Fruit fly (Drosophila melanogaster) whole organism, embryonic: Measurements from ENCODE around the gene Drs.
A peak's percentile ranks its signal among the peaks of the same experiment; 100 is the strongest.

Source experiments
- Aef1 ChIP-seq: fragments of 200-800 bp; sonication (Bioruptor generic); IDR thresholded peaks from 3 replicates; pipeline ENCODE4 v1.3.6; 2022; ENCODE audit warnings: missing biosample characterization, missing genetic modification characterization
- Blimp-1 ChIP-seq: fragments of 200-800 bp; sonication (Bioruptor generic); optimal IDR thresholded peaks from 3 replicates; lab custom pipeline; 2018; ENCODE audit warnings: missing biosample characterization, missing genetic modification characterization, mild to moderate bottlenecking, moderate library complexity, missing genetic modification reagents
- CG10321 ChIP-seq: fragments of 200-800 bp; sonication (Bioruptor generic); IDR thresholded peaks from 2 replicates; pipeline ENCODE4 v1.3.6; 2022; ENCODE audit warnings: missing biosample characterization, missing genetic modification characterization
- CG11560 ChIP-seq: fragments of 200-800 bp; sonication (Bioruptor generic); IDR thresholded peaks from 3 replicates; pipeline ENCODE4 v1.3.6; 2022; ENCODE audit warnings: missing biosample characterization, missing genetic modification characterization
- CG12219 ChIP-seq: fragments of 200-800 bp; sonication (Bioruptor generic); optimal IDR thresholded peaks from 3 replicates; lab custom pipeline; 2018; ENCODE audit warnings: missing biosample characterization, mild to moderate bottlenecking, missing genetic modification characterization
- CG12236 ChIP-seq: fragments of 200-800 bp; sonication (Bioruptor generic); optimal IDR thresholded peaks from 2 replicates; lab custom pipeline; 2016; ENCODE audit warnings: missing biosample characterization, missing genetic modification characterization
- CG12744 ChIP-seq: fragments of 200-800 bp; sonication (Bioruptor generic); optimal IDR thresholded peaks from 2 replicates; lab custom pipeline; 2016; ENCODE audit warnings: missing biosample characterization, missing genetic modification characterization
- CG14710 ChIP-seq: fragments of 200-800 bp; sonication (Bioruptor generic); optimal IDR thresholded peaks from 3 replicates; lab custom pipeline; 2019; ENCODE audit warnings: missing biosample characterization, mild to moderate bottlenecking, missing genetic modification characterization, moderate library complexity
- CG15073 ChIP-seq: fragments of 200-800 bp; sonication (Bioruptor generic); optimal IDR thresholded peaks from 2 replicates; lab custom pipeline; 2016; ENCODE audit warnings: missing biosample characterization, missing genetic modification characterization
- CG15269 ChIP-seq: fragments of 200-800 bp; sonication (Bioruptor generic); optimal IDR thresholded peaks from 2 replicates; lab custom pipeline; 2018; ENCODE audit warnings: missing biosample characterization, mild to moderate bottlenecking, missing genetic modification characterization, moderate library complexity
- CG16779 ChIP-seq: fragments of 200-800 bp; sonication (Bioruptor generic); IDR thresholded peaks from 2 replicates; pipeline ENCODE4 v1.3.6; 2022; ENCODE audit warnings: missing biosample characterization, missing genetic modification characterization
- CG18476 ChIP-seq: fragments of 200-800 bp; sonication (Bioruptor generic); optimal IDR thresholded peaks from 2 replicates; lab custom pipeline; 2016; ENCODE audit warnings: missing biosample characterization, mild to moderate bottlenecking, missing genetic modification characterization
- CG2199 ChIP-seq: fragments of 200-800 bp; sonication (Bioruptor generic); IDR thresholded peaks from 3 replicates; pipeline ENCODE4 v1.3.6; 2022; ENCODE audit warnings: missing biosample characterization, missing genetic modification characterization
- CG30403 ChIP-seq: fragments of 200-800 bp; sonication (Bioruptor generic); optimal IDR thresholded peaks from 3 replicates; lab custom pipeline; 2016; ENCODE audit warnings: missing biosample characterization, missing genetic modification characterization
- CG31441 ChIP-seq: fragments of 200-800 bp; sonication (Bioruptor generic); IDR thresholded peaks from 2 replicates; pipeline ENCODE4 v1.3.6; 2022; ENCODE audit warnings: missing biosample characterization, missing genetic modification characterization
- CG33213 ChIP-seq: fragments of 200-800 bp; sonication (Bioruptor generic); optimal IDR thresholded peaks from 3 replicates; lab custom pipeline; 2016; ENCODE audit warnings: missing biosample characterization, missing genetic modification characterization
- CG3407 ChIP-seq: fragments of 200-800 bp; sonication (Bioruptor generic); optimal IDR thresholded peaks from 2 replicates; lab custom pipeline; 2018; ENCODE audit warnings: missing biosample characterization, mild to moderate bottlenecking, missing genetic modification characterization
- CG4820 ChIP-seq: fragments of 200-800 bp; sonication (Bioruptor generic); optimal IDR thresholded peaks from 3 replicates; lab custom pipeline; 2016; ENCODE audit warnings: missing biosample characterization, missing genetic modification characterization
- CG5953 ChIP-seq: fragments of 200-800 bp; sonication (Bioruptor generic); IDR thresholded peaks from 2 replicates; pipeline ENCODE4 v1.3.6; 2022; ENCODE audit warnings: missing biosample characterization, missing genetic modification characterization
- CG7556 ChIP-seq: fragments of 200-800 bp; sonication (Bioruptor generic); optimal IDR thresholded peaks from 2 replicates; lab custom pipeline; 2017; ENCODE audit warnings: missing biosample characterization, mild to moderate bottlenecking, missing genetic modification characterization
- CG8281 ChIP-seq: fragments of 200-800 bp; sonication (Bioruptor generic); optimal IDR thresholded peaks from 2 replicates; lab custom pipeline; 2018; ENCODE audit warnings: missing biosample characterization, mild to moderate bottlenecking, missing genetic modification characterization, moderate library complexity
- CG9817 ChIP-seq: fragments of 200-800 bp; sonication (Bioruptor generic); optimal IDR thresholded peaks from 2 replicates; lab custom pipeline; 2018; ENCODE audit warnings: missing biosample characterization, mild to moderate bottlenecking, missing genetic modification characterization, moderate library complexity
- CG9876 ChIP-seq: fragments of 200-800 bp; sonication (Bioruptor generic); optimal IDR thresholded peaks from 2 replicates; lab custom pipeline; 2016; ENCODE audit warnings: missing biosample characterization, missing genetic modification characterization
- Doc2 ChIP-seq: fragments of 200-800 bp; sonication (Bioruptor generic); IDR thresholded peaks from 2 replicates; pipeline ENCODE4 v1.3.6; 2022; ENCODE audit warnings: missing biosample characterization, missing genetic modification characterization
- Hey ChIP-seq: fragments of 200-800 bp; sonication (Bioruptor generic); optimal IDR thresholded peaks from 3 replicates; lab custom pipeline; 2018; ENCODE audit warnings: missing biosample characterization, mild to moderate bottlenecking, missing genetic modification characterization
- Hr3 ChIP-seq: fragments of 200-800 bp; sonication (Bioruptor generic); optimal IDR thresholded peaks from 3 replicates; lab custom pipeline; 2016; ENCODE audit warnings: missing biosample characterization, missing genetic modification characterization
- Lhr ChIP-seq: fragments of 200-800 bp; sonication (Bioruptor generic); optimal IDR thresholded peaks from 3 replicates; lab custom pipeline; 2017; ENCODE audit warnings: mild to moderate bottlenecking, missing biosample characterization, missing genetic modification reagents, missing genetic modification characterization
- MESR4 ChIP-seq: fragments of 200-800 bp; sonication (Bioruptor generic); optimal IDR thresholded peaks from 2 replicates; lab custom pipeline; 2018; ENCODE audit warnings: missing biosample characterization, mild to moderate bottlenecking, missing genetic modification characterization, moderate library complexity
- NC2β ChIP-seq: fragments of 200-800 bp; sonication (Bioruptor generic); optimal IDR thresholded peaks from 2 replicates; lab custom pipeline; 2016; ENCODE audit warnings: missing biosample characterization, missing genetic modification characterization
- Nf-YC ChIP-seq: fragments of 200-800 bp; optimal IDR thresholded peaks from 3 replicates; lab custom pipeline; 2019; ENCODE audit warnings: missing biosample characterization, mild to moderate bottlenecking, missing genetic modification characterization, moderate library complexity
- Sry-β ChIP-seq: fragments of 200-800 bp; sonication (Bioruptor generic); optimal IDR thresholded peaks from 2 replicates; lab custom pipeline; 2018; ENCODE audit warnings: missing biosample characterization, mild to moderate bottlenecking, missing genetic modification characterization, moderate library complexity
- ase ChIP-seq: fragments of 200-800 bp; sonication (Bioruptor generic); IDR thresholded peaks from 3 replicates; pipeline ENCODE4 v1.3.6; 2022; ENCODE audit warnings: missing biosample characterization, missing genetic modification characterization
- az2 ChIP-seq: fragments of 200-800 bp; sonication (Bioruptor generic); optimal IDR thresholded peaks from 3 replicates; lab custom pipeline; 2016; ENCODE audit warnings: missing biosample characterization, missing genetic modification characterization
- bcd ChIP-seq: fragments of 200-800 bp; sonication (Bioruptor generic); optimal IDR thresholded peaks from 2 replicates; lab custom pipeline; 2017; ENCODE audit warnings: missing biosample characterization, mild to moderate bottlenecking, missing genetic modification characterization
- br ChIP-seq: fragments of >200 bp; optimal IDR thresholded peaks from 2 replicates; lab custom pipeline; 2017
- cad ChIP-seq: fragments of >200 bp; optimal IDR thresholded peaks from 2 replicates; lab custom pipeline; 2017; ENCODE audit warnings: missing biosample characterization, missing genetic modification characterization
- chm ChIP-seq: fragments of 200-800 bp; sonication (Bioruptor generic); IDR thresholded peaks from 2 replicates; pipeline ENCODE4 v1.3.6; 2022; ENCODE audit warnings: missing biosample characterization, missing genetic modification characterization
- crp ChIP-seq, 2 experiments: fragments of 200-800 bp; sonication (Bioruptor generic); optimal IDR thresholded peaks; 2 replicates in 1 of 2; 3 replicates in 1 of 2; lab custom pipeline; 2017; ENCODE audit warnings: missing biosample characterization in 2 of 2, missing genetic modification characterization in 2 of 2, mild to moderate bottlenecking in 1 of 2, moderate library complexity in 1 of 2
- fru ChIP-seq: fragments of >200 bp; optimal IDR thresholded peaks from 2 replicates; lab custom pipeline; 2017
- gem ChIP-seq: fragments of 200-800 bp; sonication (Bioruptor generic); optimal IDR thresholded peaks from 2 replicates; lab custom pipeline; 2019; ENCODE audit warnings: missing biosample characterization, mild to moderate bottlenecking, missing genetic modification characterization, moderate library complexity
- gt ChIP-seq: fragments of 200-800 bp; sonication (Bioruptor generic); IDR thresholded peaks from 2 replicates; pipeline ENCODE4 v1.3.6; 2022; ENCODE audit warnings: missing biosample characterization, missing genetic modification characterization
- h ChIP-seq: fragments of >200 bp; optimal IDR thresholded peaks from 2 replicates; lab custom pipeline; 2017
- ind ChIP-seq: fragments of 200-800 bp; sonication (Bioruptor generic); optimal IDR thresholded peaks from 3 replicates; lab custom pipeline; 2016; ENCODE audit warnings: missing biosample characterization, missing genetic modification characterization
- mam ChIP-seq: fragments of 200-800 bp; sonication (Bioruptor generic); optimal IDR thresholded peaks from 3 replicates; lab custom pipeline; 2016; ENCODE audit warnings: missing biosample characterization, missing genetic modification characterization
- pan ChIP-seq, 4 experiments: fragments of >200 bp in 3 of 4; fragments of 200-800 bp in 1 of 4; sonication (Bioruptor generic) in 1 of 4; optimal IDR thresholded peaks in 3 of 4; IDR thresholded peaks in 1 of 4; 2 replicates each; pipeline versions ENCODE4 v1.3.6 to Lab custom; 2017 to 2022; ENCODE audit warnings: missing biosample characterization in 2 of 4, missing genetic modification characterization in 2 of 4, mixed read lengths in 1 of 4
- peb ChIP-seq: fragments of 200-800 bp; sonication (Bioruptor generic); IDR thresholded peaks from 2 replicates; pipeline ENCODE4 v1.3.6; 2022; ENCODE audit warnings: missing biosample characterization, missing genetic modification characterization
- sc ChIP-seq, 3 experiments: fragments of >200 bp in 2 of 3; fragments of 200-800 bp in 1 of 3; sonication (Bioruptor generic) in 1 of 3; optimal IDR thresholded peaks; 2 replicates in 2 of 3; 3 replicates in 1 of 3; lab custom pipeline; 2017; ENCODE audit warnings: mild to moderate bottlenecking in 1 of 3, missing biosample characterization in 1 of 3, missing genetic modification characterization in 1 of 3, missing genetic modification reagents in 1 of 3
- sr ChIP-seq: fragments of 200-800 bp; sonication (Bioruptor generic); IDR thresholded peaks from 3 replicates; pipeline ENCODE4 v1.3.6; 2022; ENCODE audit warnings: missing biosample characterization, missing genetic modification characterization
- tgo ChIP-seq: fragments of 200-800 bp; sonication (Bioruptor generic); IDR thresholded peaks from 3 replicates; pipeline ENCODE4 v1.3.6; 2022; ENCODE audit warnings: missing biosample characterization, missing genetic modification characterization
- trem ChIP-seq: fragments of 200-800 bp; optimal IDR thresholded peaks from 3 replicates; lab custom pipeline; 2019; ENCODE audit warnings: missing biosample characterization, mild to moderate bottlenecking, missing genetic modification characterization, moderate library complexity
- zfh1 ChIP-seq: fragments of 200-800 bp; sonication (Bioruptor generic); IDR thresholded peaks from 3 replicates; pipeline ENCODE4 v1.3.6; 2022; ENCODE audit warnings: missing biosample characterization, missing genetic modification characterization

Drs gene

DNA sequence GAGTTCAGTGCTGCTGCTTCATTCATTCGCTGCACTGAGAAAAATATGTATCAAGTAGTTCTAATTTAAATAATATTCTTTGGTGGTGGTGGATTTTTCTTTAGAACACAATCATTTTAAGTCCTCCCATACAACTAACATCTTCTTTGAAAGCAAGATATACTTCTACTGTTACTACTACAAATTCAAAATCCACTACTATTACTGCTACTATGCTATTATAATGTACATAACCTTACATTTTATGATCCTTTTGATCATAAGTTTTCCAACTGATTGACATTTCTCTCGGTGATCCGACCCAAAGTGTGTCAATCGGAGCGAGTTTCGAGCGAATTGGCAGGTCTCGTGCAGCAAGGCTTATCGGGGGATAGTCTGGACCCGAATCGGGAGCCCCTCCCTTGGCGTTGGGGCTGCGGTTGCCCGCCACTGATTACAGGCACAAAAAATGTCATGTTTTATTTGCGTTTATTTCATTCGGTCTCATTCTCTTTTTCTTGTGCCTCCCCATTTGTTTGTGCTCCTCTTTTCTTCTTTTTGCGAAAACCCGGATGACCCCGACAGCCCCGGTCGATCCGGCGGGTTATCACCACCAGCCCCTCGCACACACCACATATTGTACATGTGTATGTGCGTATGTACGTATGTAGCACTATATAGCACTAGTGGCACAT lies 30.0 kb downstream of the Drs start (continued):
- TF ChIP-seq crp (GFP tag; optimal IDR thresholded peaks at IDR 0.05; lab: Kevin White, UChicago), result no peak
- TF ChIP-seq bcd (GFP tag; lab: Kevin White, UChicago), result no peak
- TF ChIP-seq fru, result no peak
- no peak for TF ChIP-seq CG4820 (GFP tag; lab: Kevin White, UChicago)
- TF ChIP-seq Blimp-1 (GFP tag; lab: Kevin White, UChicago), result peak; percentile 30
- TF ChIP-seq chm (GFP tag; lab: Robert Waterston, UW), result no peak
- TF ChIP-seq CG5953 (GFP tag; lab: Robert Waterston, UW), result no peak
- TF ChIP-seq CG16779 (GFP tag; lab: Robert Waterston, UW), result no peak
- TF ChIP-seq CG15073 (GFP tag; lab: Kevin White, UChicago), result no peak
- TF ChIP-seq CG15269 (tag; lab: Kevin White, UChicago), result no peak
- TF ChIP-seq pan (optimal IDR thresholded peaks at IDR 0.05; lab: Kevin White, UChicago), result no peak
- TF ChIP-seq pan (GFP tag; optimal IDR thresholded peaks at IDR 0.05 in 1 of 2, IDR thresholded peaks at IDR 0.05 in 1 of 2), result no peak
- no peak for TF ChIP-seq peb (GFP tag; lab: Robert Waterston, UW)
- peak; percentile 36 for TF ChIP-seq gem
- no peak for TF ChIP-seq CG7556
- TF ChIP-seq sc (optimal IDR thresholded peaks at IDR 0.05; lab: Kevin White, UChicago), result no peak
- no peak for TF ChIP-seq sc (GFP tag; optimal IDR thresholded peaks at IDR 0.05; lab: Kevin White, UChicago)
- TF ChIP-seq CG9876 (GFP tag; lab: Kevin White, UChicago), result no peak
- no peak for TF ChIP-seq az2 (GFP tag; lab: Kevin White, UChicago)
- TF ChIP-seq CG18476 (GFP tag; lab: Kevin White, UChicago), result no peak
- peak; percentile 68 for TF ChIP-seq trem (tag; lab: Kevin White, UChicago)
- no peak for TF ChIP-seq cad (GFP tag; lab: Kevin White, UChicago)
- TF ChIP-seq mam (GFP tag; lab: Kevin White, UChicago), result no peak
- TF ChIP-seq CG33213 (GFP tag; lab: Kevin White, UChicago), result no peak
- no peak for TF ChIP-seq br (lab: Kevin White, UChicago)
- no peak for TF ChIP-seq tgo (GFP tag; lab: Robert Waterston, UW)
- TF ChIP-seq CG30403 (GFP tag; lab: Kevin White, UChicago), result peak; percentile 21
- TF ChIP-seq CG8281, result no peak
- TF ChIP-seq CG9817 (tag; lab: Kevin White, UChicago), result no peak
- TF ChIP-seq CG12744 (GFP tag; lab: Kevin White, UChicago), result no peak
- TF ChIP-seq sr (GFP tag; lab: Robert Waterston, UW), result no peak
- TF ChIP-seq zfh1 (GFP tag; lab: Robert Waterston, UW), result no peak
- TF ChIP-seq ind (GFP tag; lab: Kevin White, UChicago), result no peak
- TF ChIP-seq CG12236 (GFP tag; lab: Kevin White, UChicago), result no peak
- no peak for TF ChIP-seq ase (GFP tag; lab: Robert Waterston, UW)
- no peak for TF ChIP-seq Aef1
- no peak for TF ChIP-seq CG10321
- no peak for TF ChIP-seq CG11560 (tag; lab: Robert Waterston, UW)
- peak; percentile 34; the same call in 1 of the 2 replicates for TF ChIP-seq CG31441
- no peak for TF ChIP-seq Lhr (GFP tag; lab: Kevin White, UChicago)
- no peak for TF ChIP-seq Doc2 (GFP tag; lab: Robert Waterston, UW)
- no peak for TF ChIP-seq h
- TF ChIP-seq Sry-β, result no peak
- TF ChIP-seq Nf-YC (tag; lab: Kevin White, UChicago), result no peak
- no peak for TF ChIP-seq CG3407 (GFP tag; lab: Kevin White, UChicago)
- no peak for TF ChIP-seq NC2β (GFP tag; lab: Kevin White, UChicago)
- TF ChIP-seq MESR4 (GFP tag; lab: Kevin White, UChicago), result no peak
- no peak for TF ChIP-seq Hey (tag; lab: Kevin White, UChicago)
- TF ChIP-seq CG2199 (GFP tag; lab: Robert Waterston, UW), result no peak
- no peak for TF ChIP-seq Hr3
- no peak for TF ChIP-seq CG12219 (GFP tag; lab: Kevin White, UChicago)
- TF ChIP-seq CG14710, result peak; percentile 7
- no peak for TF ChIP-seq gt (GFP tag; lab: Robert Waterston, UW)
